Fruit fly (Drosophila melanogaster) whole organism, embryonic: ENCODE results near the gene CG43255.

Experiments
- CG5953 ChIP-seq: fragments of 200-800 bp; sonication (Bioruptor generic); IDR thresholded peaks from 2 replicates; pipeline ENCODE4 v1.3.6; 2022; ENCODE audit warnings: missing biosample characterization, missing genetic modification characterization
- CG9437 ChIP-seq: fragments of 200-800 bp; sonication (Bioruptor generic); optimal IDR thresholded peaks from 2 replicates; lab custom pipeline; 2018; ENCODE audit warnings: missing biosample characterization, mild to moderate bottlenecking, missing genetic modification characterization
- HHEX ChIP-seq: fragments of 200-800 bp; sonication (Bioruptor generic); optimal IDR thresholded peaks from 3 replicates; lab custom pipeline; 2017; ENCODE audit warnings: missing biosample characterization, mild to moderate bottlenecking, missing genetic modification characterization, missing genetic modification reagents
- Pdp1 ChIP-seq, 2 experiments: fragments of 200-800 bp; sonication (Bioruptor generic); optimal IDR thresholded peaks; 3 replicates each; lab custom pipeline; 2016; ENCODE audit warnings: missing biosample characterization in 2 of 2, missing genetic modification characterization in 2 of 2, mild to moderate bottlenecking in 1 of 2, moderate library complexity in 1 of 2
- bigmax ChIP-seq: fragments of 200-800 bp; sonication (Bioruptor generic); optimal IDR thresholded peaks from 2 replicates; lab custom pipeline; 2018; ENCODE audit warnings: missing biosample characterization, mild to moderate bottlenecking, missing genetic modification characterization
- jing ChIP-seq: fragments of 200-800 bp; sonication (Bioruptor generic); optimal IDR thresholded peaks from 2 replicates; lab custom pipeline; 2018; ENCODE audit warnings: missing biosample characterization, mild to moderate bottlenecking, missing genetic modification characterization

dm6 chrX:8878967-8879554 lies 44.7 kb upstream of the CG43255 start:
- TF ChIP-seq HHEX (GFP tag; lab: Kevin White, UChicago): peak; percentile 82
- TF ChIP-seq Pdp1 (GFP tag; optimal IDR thresholded peaks at IDR 0.05; lab: Kevin White, UChicago): peak; percentile 4 to 14
- TF ChIP-seq jing (GFP tag; lab: Kevin White, UChicago): peak; percentile 53
- peak; percentile 67 for TF ChIP-seq CG9437 (GFP tag; lab: Kevin White, UChicago)
- no peak for TF ChIP-seq bigmax (GFP tag; lab: Kevin White, UChicago)
- TF ChIP-seq CG5953 (GFP tag; lab: Robert Waterston, UW): peak; percentile 78; the same call in 1 of the 2 replicates
